Fruit fly (Drosophila melanogaster) whole organism, embryonic: ENCODE data around the gene CG14442.
A peak's percentile ranks its signal among the peaks of the same experiment; 100 is the strongest.

Experiments
- Asciz ChIP-seq: fragments of 200-800 bp; sonication (Bioruptor generic); optimal IDR thresholded peaks from 2 replicates; lab custom pipeline; 2017; ENCODE audit warnings: missing biosample characterization, mild to moderate bottlenecking, missing genetic modification characterization, missing genetic modification reagents
- CG10543 ChIP-seq: fragments of 200-800 bp; sonication (Bioruptor generic); optimal IDR thresholded peaks from 3 replicates; lab custom pipeline; 2017; ENCODE audit warnings: missing biosample characterization, mild to moderate bottlenecking, missing genetic modification characterization, moderate library complexity
- CG11398 ChIP-seq: fragments of 200-800 bp; sonication (Bioruptor generic); optimal IDR thresholded peaks from 2 replicates; lab custom pipeline; 2016; ENCODE audit warnings: missing biosample characterization, missing genetic modification characterization
- CG12219 ChIP-seq: fragments of 200-800 bp; sonication (Bioruptor generic); optimal IDR thresholded peaks from 3 replicates; lab custom pipeline; 2018; ENCODE audit warnings: missing biosample characterization, mild to moderate bottlenecking, missing genetic modification characterization
- CG12236 ChIP-seq: fragments of 200-800 bp; sonication (Bioruptor generic); optimal IDR thresholded peaks from 2 replicates; lab custom pipeline; 2016; ENCODE audit warnings: missing biosample characterization, missing genetic modification characterization
- CG13624 ChIP-seq: fragments of 200-800 bp; sonication (Bioruptor generic); optimal IDR thresholded peaks from 2 replicates; lab custom pipeline; 2016; ENCODE audit warnings: missing biosample characterization, missing genetic modification characterization
- CG13894 ChIP-seq: fragments of 200-800 bp; sonication (Bioruptor generic); optimal IDR thresholded peaks from 3 replicates; lab custom pipeline; 2018; ENCODE audit warnings: missing biosample characterization, mild to moderate bottlenecking, missing genetic modification characterization, moderate library complexity
- CG14441 ChIP-seq: fragments of 200-800 bp; sonication (Bioruptor generic); IDR thresholded peaks from 2 replicates; pipeline ENCODE4 v1.3.6; 2022; ENCODE audit warnings: missing biosample characterization, missing genetic modification characterization
- CG15269 ChIP-seq: fragments of 200-800 bp; sonication (Bioruptor generic); optimal IDR thresholded peaks from 2 replicates; lab custom pipeline; 2018; ENCODE audit warnings: missing biosample characterization, mild to moderate bottlenecking, missing genetic modification characterization, moderate library complexity
- CG1602 ChIP-seq: fragments of 200-800 bp; sonication (Bioruptor generic); optimal IDR thresholded peaks from 3 replicates; lab custom pipeline; 2016; ENCODE audit warnings: missing biosample characterization, missing genetic modification characterization
- CG17328 ChIP-seq: fragments of 200-800 bp; sonication (Bioruptor generic); IDR thresholded peaks from 2 replicates; pipeline ENCODE4 v1.3.6; 2022; ENCODE audit warnings: missing biosample characterization, missing genetic modification characterization
- CG17568 ChIP-seq: fragments of 200-800 bp; sonication (Bioruptor generic); optimal IDR thresholded peaks from 2 replicates; lab custom pipeline; 2018; ENCODE audit warnings: missing biosample characterization, mild to moderate bottlenecking, missing genetic modification characterization, moderate library complexity
- CG17912 ChIP-seq: fragments of 200-800 bp; sonication (Bioruptor generic); optimal IDR thresholded peaks from 2 replicates; lab custom pipeline; 2018; ENCODE audit warnings: missing biosample characterization, mild to moderate bottlenecking, missing genetic modification characterization
- CG30020 ChIP-seq: fragments of 200-800 bp; optimal IDR thresholded peaks from 2 replicates; lab custom pipeline; 2019; ENCODE audit warnings: missing biosample characterization, mild to moderate bottlenecking, missing genetic modification characterization, moderate library complexity
- CG34224 ChIP-seq: fragments of 200-800 bp; sonication (Bioruptor generic); IDR thresholded peaks from 3 replicates; pipeline ENCODE4 v1.3.6; 2022; ENCODE audit warnings: missing biosample characterization, missing genetic modification characterization; ENCODE audit not compliant: partially characterized antibody
- CG3838 ChIP-seq: fragments of 200-800 bp; sonication (Bioruptor generic); optimal IDR thresholded peaks from 3 replicates; lab custom pipeline; 2016; ENCODE audit warnings: missing biosample characterization, missing genetic modification characterization
- CG4617 ChIP-seq: fragments of 200-800 bp; sonication (Bioruptor generic); optimal IDR thresholded peaks from 3 replicates; lab custom pipeline; 2016; ENCODE audit warnings: missing biosample characterization, missing genetic modification characterization, borderline replicate concordance
- CG5245 ChIP-seq: fragments of 200-800 bp; sonication (Bioruptor generic); optimal IDR thresholded peaks from 3 replicates; lab custom pipeline; 2016; ENCODE audit warnings: missing biosample characterization, missing genetic modification characterization
- CG8290 ChIP-seq, 3 experiments: fragments of 200-800 bp; sonication (Bioruptor generic); optimal IDR thresholded peaks; 2 replicates each; lab custom pipeline; 2016 to 2019; ENCODE audit warnings: missing biosample characterization in 3 of 3, missing genetic modification characterization in 3 of 3, mild to moderate bottlenecking in 2 of 3, moderate library complexity in 1 of 3
- CG9609 ChIP-seq: fragments of 200-800 bp; sonication (Bioruptor generic); optimal IDR thresholded peaks from 3 replicates; lab custom pipeline; 2016; ENCODE audit warnings: missing biosample characterization, missing genetic modification characterization
- Chrac-16 ChIP-seq: fragments of 200-800 bp; sonication (Bioruptor generic); optimal IDR thresholded peaks from 3 replicates; lab custom pipeline; 2016; ENCODE audit warnings: missing biosample characterization, missing genetic modification characterization
- Doc3 ChIP-seq: fragments of 200-800 bp; sonication (Bioruptor generic); IDR thresholded peaks from 3 replicates; pipeline ENCODE4 v1.3.6; 2022; ENCODE audit warnings: missing biosample characterization, missing genetic modification characterization; ENCODE audit not compliant: partially characterized antibody
- Drgx ChIP-seq: fragments of 200-800 bp; sonication (Bioruptor generic); IDR thresholded peaks from 2 replicates; pipeline ENCODE4 v1.3.6; 2022; ENCODE audit warnings: missing biosample characterization, missing genetic modification characterization
- GATAe ChIP-seq: fragments of 200-800 bp; sonication (Bioruptor generic); conservative IDR thresholded peaks from 2 replicates; pipeline ENCODE4 v1.3.6; 2022; ENCODE audit warnings: missing biosample characterization, missing genetic modification characterization
- HLHmδ ChIP-seq: fragments of 200-800 bp; sonication (Bioruptor generic); optimal IDR thresholded peaks from 2 replicates; lab custom pipeline; 2018; ENCODE audit warnings: missing biosample characterization, mild to moderate bottlenecking, missing genetic modification characterization, moderate library complexity
- HmgD ChIP-seq: fragments of 200-800 bp; sonication (Bioruptor generic); optimal IDR thresholded peaks from 3 replicates; lab custom pipeline; 2016; ENCODE audit warnings: missing biosample characterization, missing genetic modification characterization
- Hmx ChIP-seq: fragments of 200-800 bp; sonication (Bioruptor generic); optimal IDR thresholded peaks from 2 replicates; lab custom pipeline; 2016; ENCODE audit warnings: missing biosample characterization, missing genetic modification characterization
- MBD-R2 ChIP-seq: fragments of 200-800 bp; sonication (Bioruptor generic); IDR thresholded peaks from 2 replicates; pipeline ENCODE4 v1.3.6; 2022; ENCODE audit warnings: missing biosample characterization, missing genetic modification characterization
- Max ChIP-seq: fragments of 200-800 bp; sonication (Bioruptor generic); optimal IDR thresholded peaks from 2 replicates; lab custom pipeline; 2016; ENCODE audit warnings: missing biosample characterization, mild to moderate bottlenecking, missing genetic modification characterization
- Myb ChIP-seq: fragments of 200-800 bp; sonication (Bioruptor generic); optimal IDR thresholded peaks from 2 replicates; lab custom pipeline; 2016; ENCODE audit warnings: missing biosample characterization, missing genetic modification characterization
- Oaz ChIP-seq: fragments of 200-800 bp; sonication (Bioruptor generic); IDR thresholded peaks from 2 replicates; pipeline ENCODE4 v1.3.6; 2022; ENCODE audit warnings: missing biosample characterization, missing genetic modification characterization
- Opbp ChIP-seq: fragments of 200-800 bp; sonication (Bioruptor generic); IDR thresholded peaks from 3 replicates; pipeline ENCODE4 v1.3.6; 2022; ENCODE audit warnings: missing biosample characterization, missing genetic modification characterization; ENCODE audit not compliant: partially characterized antibody
- Sin3A ChIP-seq: fragments of >200 bp; optimal IDR thresholded peaks from 2 replicates; lab custom pipeline; 2018
- Sry-β ChIP-seq: fragments of 200-800 bp; sonication (Bioruptor generic); optimal IDR thresholded peaks from 2 replicates; lab custom pipeline; 2018; ENCODE audit warnings: missing biosample characterization, mild to moderate bottlenecking, missing genetic modification characterization, moderate library complexity
- Taf1 ChIP-seq: fragments of 200-800 bp; sonication (Bioruptor generic); IDR thresholded peaks from 2 replicates; pipeline ENCODE4 v1.3.6; 2022; ENCODE audit warnings: missing biosample characterization, missing genetic modification characterization
- corto ChIP-seq: fragments of 200-800 bp; sonication (Bioruptor generic); optimal IDR thresholded peaks from 2 replicates; lab custom pipeline; 2016; ENCODE audit warnings: missing biosample characterization, mild to moderate bottlenecking, missing genetic modification characterization, moderate library complexity
- dysf ChIP-seq: fragments of 200-800 bp; sonication (Bioruptor generic); IDR thresholded peaks from 3 replicates; pipeline ENCODE4 v1.3.6; 2022; ENCODE audit warnings: missing biosample characterization, missing genetic modification characterization
- fru ChIP-seq: fragments of >200 bp; optimal IDR thresholded peaks from 2 replicates; lab custom pipeline; 2017
- gcm2 ChIP-seq: fragments of 200-800 bp; sonication (Bioruptor generic); optimal IDR thresholded peaks from 2 replicates; lab custom pipeline; 2016; ENCODE audit warnings: missing biosample characterization, missing genetic modification characterization
- lab ChIP-seq: fragments of 200-800 bp; sonication (Bioruptor generic); optimal IDR thresholded peaks from 3 replicates; lab custom pipeline; 2017; ENCODE audit warnings: missing biosample characterization, missing genetic modification characterization, mild to moderate bottlenecking, moderate library complexity, missing genetic modification reagents
- nau ChIP-seq: fragments of 200-800 bp; sonication (Bioruptor generic); optimal IDR thresholded peaks from 3 replicates; lab custom pipeline; 2017; ENCODE audit warnings: missing biosample characterization, mild to moderate bottlenecking, missing genetic modification characterization, missing genetic modification reagents
- nerfin-1 ChIP-seq: fragments of 200-800 bp; sonication (Bioruptor generic); optimal IDR thresholded peaks from 3 replicates; lab custom pipeline; 2019; ENCODE audit warnings: missing biosample characterization, mild to moderate bottlenecking, missing genetic modification characterization, moderate library complexity
- otp ChIP-seq: fragments of 200-800 bp; sonication (Bioruptor generic); IDR thresholded peaks from 3 replicates; pipeline ENCODE4, ENCODE4 v1.3.6; 2022; ENCODE audit warnings: missing biosample characterization, missing genetic modification characterization
- phol ChIP-seq: fragments of 200-800 bp; sonication (Bioruptor generic); optimal IDR thresholded peaks from 3 replicates; lab custom pipeline; 2018; ENCODE audit warnings: missing biosample characterization, mild to moderate bottlenecking, missing genetic modification characterization, moderate library complexity
- scrt ChIP-seq: fragments of 200-800 bp; sonication (Bioruptor generic); optimal IDR thresholded peaks from 2 replicates; lab custom pipeline; 2018; ENCODE audit warnings: missing biosample characterization, mild to moderate bottlenecking, missing genetic modification characterization, moderate library complexity
- sd ChIP-seq: fragments of 200-800 bp; sonication (Bioruptor generic); optimal IDR thresholded peaks from 3 replicates; lab custom pipeline; 2018; ENCODE audit warnings: missing biosample characterization, mild to moderate bottlenecking, missing genetic modification characterization, moderate library complexity
- sens-2 ChIP-seq: fragments of 200-800 bp; sonication (Bioruptor generic); IDR thresholded peaks from 2 replicates; pipeline ENCODE4 v1.3.6; 2022; ENCODE audit warnings: missing biosample characterization, missing genetic modification characterization
- trh ChIP-seq: fragments of 200-800 bp; sonication (Bioruptor generic); optimal IDR thresholded peaks from 2 replicates; lab custom pipeline; 2016; ENCODE audit warnings: missing biosample characterization, missing genetic modification characterization
- vfl ChIP-seq: fragments of 200-800 bp; sonication (Bioruptor generic); optimal IDR thresholded peaks from 2 replicates; lab custom pipeline; 2016; ENCODE audit warnings: missing biosample characterization, missing genetic modification characterization
- wor ChIP-seq: fragments of 200-800 bp; sonication (Bioruptor generic); IDR thresholded peaks from 2 replicates; pipeline ENCODE4 v1.3.6; 2022; ENCODE audit warnings: missing biosample characterization, missing genetic modification characterization
- zen2 ChIP-seq: fragments of 200-800 bp; sonication (Bioruptor generic); IDR thresholded peaks from 3 replicates; pipeline ENCODE4 v1.3.6; 2022; ENCODE audit warnings: missing biosample characterization, missing genetic modification characterization; ENCODE audit not compliant: partially characterized antibody

Gene CG14442

DNA sequence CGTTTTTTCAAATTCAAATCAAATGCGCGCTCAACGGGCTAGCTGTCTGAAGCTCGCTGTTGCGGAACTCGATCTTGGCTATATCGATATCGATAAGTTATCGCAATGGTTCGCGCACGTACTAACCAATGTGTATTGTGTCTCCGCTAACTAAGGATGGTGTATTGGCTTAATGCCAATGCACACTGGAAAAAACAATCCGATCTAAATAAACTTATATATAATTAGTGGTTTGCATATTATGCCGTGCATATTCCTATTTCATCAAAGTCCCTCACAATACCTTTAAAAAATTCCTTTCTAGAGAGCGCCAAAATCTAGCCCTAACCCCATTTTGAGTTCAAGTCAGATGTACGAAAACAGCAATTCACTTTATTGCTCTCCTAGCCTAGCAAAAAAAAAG is 46.4 kb upstream of the CG14442 start (continued):
- TF ChIP-seq CG17568 (GFP tag; lab: Kevin White, UChicago): no peak
- no peak for TF ChIP-seq wor (GFP tag; lab: Robert Waterston, UW)
- peak; percentile 53 for TF ChIP-seq vfl
- peak; percentile 19 for TF ChIP-seq Chrac-16 (GFP tag; lab: Kevin White, UChicago)
- TF ChIP-seq corto (GFP tag; lab: Kevin White, UChicago): no peak
- TF ChIP-seq MBD-R2 (GFP tag; lab: Robert Waterston, UW): peak; percentile 51
- TF ChIP-seq Taf1 (GFP tag; lab: Robert Waterston, UW): no peak
- TF ChIP-seq otp: peak; percentile 55; the same call in 2 of the 3 replicates
- no peak for TF ChIP-seq CG12236 (GFP tag; lab: Kevin White, UChicago)
- no peak; the same call in 1 of the 2 replicates for TF ChIP-seq GATAe (GFP tag; lab: Robert Waterston, UW)
- TF ChIP-seq CG5245 (GFP tag; lab: Kevin White, UChicago): no peak
- TF ChIP-seq scrt (GFP tag; lab: Kevin White, UChicago): no peak
- peak; percentile 23 for TF ChIP-seq gcm2
- TF ChIP-seq nau (GFP tag; lab: Kevin White, UChicago): no peak
- TF ChIP-seq CG17328 (GFP tag; lab: Robert Waterston, UW): peak; percentile 68
- TF ChIP-seq zen2 (GFP tag; lab: Robert Waterston, UW): no peak
- TF ChIP-seq CG14441 (GFP tag; lab: Robert Waterston, UW): peak; percentile 80
- peak; percentile 52 for TF ChIP-seq CG13624 (GFP tag; lab: Kevin White, UChicago)
- TF ChIP-seq Max (GFP tag; lab: Kevin White, UChicago): peak; percentile 40
- TF ChIP-seq trh (GFP tag; lab: Kevin White, UChicago): no peak
- peak; percentile 94 for TF ChIP-seq Myb (GFP tag; lab: Kevin White, UChicago)
- no peak for TF ChIP-seq HLHmδ (GFP tag; lab: Kevin White, UChicago)
- no peak for TF ChIP-seq Sry-β (GFP tag; lab: Kevin White, UChicago)
- no peak for TF ChIP-seq Oaz (GFP tag; lab: Robert Waterston, UW)
- TF ChIP-seq CG17912 (GFP tag; lab: Kevin White, UChicago): peak; percentile 35
- TF ChIP-seq nerfin-1 (tag; lab: Kevin White, UChicago): no peak
- peak; percentile 70 for TF ChIP-seq CG34224 (GFP tag; lab: Robert Waterston, UW)
- TF ChIP-seq CG3838 (GFP tag; lab: Kevin White, UChicago): no peak
- no peak for TF ChIP-seq CG10543 (GFP tag; lab: Kevin White, UChicago)
- peak; percentile 0 for TF ChIP-seq CG30020 (tag; lab: Kevin White, UChicago)
- peak; percentile 0 for TF ChIP-seq Asciz (GFP tag; lab: Kevin White, UChicago)
- TF ChIP-seq Drgx (GFP tag; lab: Robert Waterston, UW): no peak
- TF ChIP-seq fru: no peak
- TF ChIP-seq Sin3A: peak; percentile 52
- TF ChIP-seq phol: peak; percentile 48
- peak; percentile 82 for TF ChIP-seq CG8290 (GFP tag; optimal IDR thresholded peaks at IDR 0.05; lab: Kevin White, UChicago)
- peak in 1 of 2 experiments; percentile 91 for TF ChIP-seq CG8290 (tag; optimal IDR thresholded peaks at IDR 0.05; lab: Kevin White, UChicago)
- TF ChIP-seq CG12219 (GFP tag; lab: Kevin White, UChicago): no peak
- peak; percentile 67 for TF ChIP-seq dysf (GFP tag; lab: Robert Waterston, UW)
- TF ChIP-seq CG9609 (GFP tag; lab: Kevin White, UChicago): no peak
- TF ChIP-seq CG1602 (GFP tag; lab: Kevin White, UChicago): no peak
- no peak for TF ChIP-seq CG11398 (GFP tag; lab: Kevin White, UChicago)
- peak; percentile 31; the same call in 1 of the 3 replicates for TF ChIP-seq Doc3 (GFP tag; lab: Robert Waterston, UW)
- TF ChIP-seq sens-2 (GFP tag; lab: Robert Waterston, UW): no peak; the same call in 1 of the 2 replicates
- peak; percentile 84 for TF ChIP-seq Opbp (GFP tag; lab: Robert Waterston, UW)
- TF ChIP-seq HmgD (GFP tag; lab: Kevin White, UChicago): peak; percentile 66
- TF ChIP-seq lab (GFP tag; lab: Kevin White, UChicago): peak; percentile 63
- TF ChIP-seq CG15269: peak; percentile 45
- no peak for TF ChIP-seq CG4617 (GFP tag; lab: Kevin White, UChicago)
- TF ChIP-seq CG13894 (tag; lab: Kevin White, UChicago): peak; percentile 66
- no peak for TF ChIP-seq Hmx
- TF ChIP-seq sd: peak; percentile 57
